Worm (Caenorhabditis elegans): ENCODE results near the gene Y41C4A.12.

Y41C4A.12 gene

ce11 chrIII:11689303-11689702 is 37.2 kb downstream of the Y41C4A.12 start (continued):
- TF ChIP-seq hlh-17 (GFP tag; optimal IDR thresholded peaks at IDR 0.05; ENCODE audit: borderline replicate concordance) (no peak), efl-1 (optimal IDR thresholded peaks at IDR 0.05) (peak; percentile 29 to 41), efl-1 (GFP tag; optimal IDR thresholded peaks at IDR 0.05 in 1 of 2) (peak; percentile 18 to 94), xbp-1 (tag; optimal IDR thresholded peaks at IDR 0.05) (peak; percentile 33), Y116A8C.19 (tag; optimal IDR thresholded peaks at IDR 0.05; ENCODE audit: borderline replicate concordance) (no peak), F16B12.6 (tag; optimal IDR thresholded peaks at IDR 0.05) (no peak), C16A3.4 (tag; optimal IDR thresholded peaks at IDR 0.05) (peak; percentile 61)

DNA sequence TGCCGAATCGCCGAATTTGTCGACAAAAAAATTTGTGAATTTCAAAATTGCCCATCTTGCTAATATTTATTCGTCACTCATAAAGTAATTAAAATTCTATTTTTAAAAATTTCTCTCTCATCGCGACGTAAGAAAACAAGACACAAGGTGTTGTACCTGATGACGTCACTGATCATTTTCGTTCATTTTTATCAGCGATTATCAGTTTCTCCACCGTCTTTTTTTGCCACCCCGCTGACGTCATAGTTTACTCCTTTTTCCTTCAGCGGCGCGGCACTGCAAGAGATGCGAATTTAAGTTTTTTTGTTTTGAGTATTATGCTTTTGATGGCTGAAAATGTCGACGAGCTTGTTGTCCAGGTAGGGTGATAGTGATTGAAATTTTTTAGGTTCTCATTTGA is 41.7 kb downstream of the Y41C4A.12 start:
- TF ChIP-seq elt-3 (tag; optimal IDR thresholded peaks at IDR 0.05) = peak in 1 of 6 experiments; percentile 29
- TF ChIP-seq dsc-1 (tag; optimal IDR thresholded peaks at IDR 0.05) = peak; percentile 39
- peak; percentile 22 for TF ChIP-seq fkh-8 (tag; optimal IDR thresholded peaks at IDR 0.05)
- TF ChIP-seq jun-1 (tag; optimal IDR thresholded peaks at IDR 0.05) = no peak
- TF ChIP-seq ceh-63 (GFP tag; optimal IDR thresholded peaks at IDR 0.05) = no peak
- peak; percentile 9 for TF ChIP-seq snu-23 (GFP tag; optimal IDR thresholded peaks at IDR 0.05)
- peak; percentile 5 for TF ChIP-seq nhr-90 (tag; optimal IDR thresholded peaks at IDR 0.05; ENCODE audit: poor library complexity)
- TF ChIP-seq mab-9 (GFP tag; IDR thresholded peaks at IDR 0.05) = no peak
- TF ChIP-seq nhr-20 (tag; optimal IDR thresholded peaks at IDR 0.05) = peak; percentile 24
- TF ChIP-seq lin-14 (GFP tag; optimal IDR thresholded peaks at IDR 0.05) = peak; percentile 37
- peak in 1 of 2 experiments; percentile 1 for TF ChIP-seq lsy-2 (tag; optimal IDR thresholded peaks at IDR 0.05)
- TF ChIP-seq blmp-1 (tag; optimal IDR thresholded peaks at IDR 0.05) = peak; percentile 29
- no peak for TF ChIP-seq hlh-4 (tag; optimal IDR thresholded peaks at IDR 0.05)
- peak; percentile 71 for TF ChIP-seq elt-2 (tag; optimal IDR thresholded peaks at IDR 0.05)
- TF ChIP-seq nhr-77 (tag; optimal IDR thresholded peaks at IDR 0.05) = peak; percentile 3
- TF ChIP-seq lin-35 (GFP tag; optimal IDR thresholded peaks at IDR 0.05) = peak in 1 of 2 experiments; percentile 49
- peak; percentile 60 for TF ChIP-seq nhr-85 (tag)
- peak; percentile 37 for TF ChIP-seq nhr-71 (tag; optimal IDR thresholded peaks at IDR 0.05)
- TF ChIP-seq C34B4.2 (tag; optimal IDR thresholded peaks at IDR 0.05) = no peak
- no peak for TF ChIP-seq pax-3 (tag; optimal IDR thresholded peaks at IDR 0.05)

- TF ChIP-seq fkh-8 (tag; optimal IDR thresholded peaks at IDR 0.05) = peak; percentile 11
- no peak for TF ChIP-seq lin-15B (tag; optimal IDR thresholded peaks at IDR 0.05)
- no peak for TF ChIP-seq fkh-10 (GFP tag; optimal IDR thresholded peaks at IDR 0.05)
- no peak for TF ChIP-seq nhr-90 (tag; optimal IDR thresholded peaks at IDR 0.05; ENCODE audit: poor library complexity)
- TF ChIP-seq unc-130 (tag; optimal IDR thresholded peaks at IDR 0.05) = no peak
- no peak for TF ChIP-seq lin-14 (GFP tag; optimal IDR thresholded peaks at IDR 0.05)
- no peak for TF ChIP-seq efl-1 (optimal IDR thresholded peaks at IDR 0.05)
- no peak for TF ChIP-seq efl-1 (GFP tag; optimal IDR thresholded peaks at IDR 0.05 in 1 of 2)
- no peak for TF ChIP-seq F16B12.6 (tag; optimal IDR thresholded peaks at IDR 0.05)
Measured at ce11 chrIII:11683790-11684189, 42.7 kb downstream of the Y41C4A.12 start.

DNA sequence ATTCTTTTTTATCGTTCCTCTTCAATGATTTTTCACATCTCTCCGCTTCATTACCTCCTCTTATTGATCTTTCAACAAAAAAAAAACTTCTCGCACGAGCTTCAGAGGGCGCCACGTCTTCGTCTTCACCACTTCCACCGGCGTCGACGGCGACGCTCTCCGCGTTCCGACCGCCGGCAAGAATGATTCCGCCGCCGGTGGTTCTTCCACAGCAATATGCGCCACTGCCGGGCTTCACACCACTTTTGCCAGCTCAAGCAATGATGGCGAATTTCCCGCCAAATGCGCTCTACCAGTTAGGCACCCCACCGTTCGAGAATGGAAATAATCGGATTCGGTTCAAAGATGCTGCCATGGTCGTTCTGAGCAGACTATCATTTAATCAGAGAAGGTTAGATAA is 43.5 kb downstream of the Y41C4A.12 start:
- no peak for TF ChIP-seq nhr-19 (GFP tag; conservative IDR thresholded peaks at IDR 0.05)
- no peak for TF ChIP-seq sox-4 (tag; optimal IDR thresholded peaks at IDR 0.05)
- no peak for TF ChIP-seq efl-1 (optimal IDR thresholded peaks at IDR 0.05)
- TF ChIP-seq efl-1 (GFP tag; optimal IDR thresholded peaks at IDR 0.05 in 1 of 2) = peak in 1 of 2 experiments; percentile 17
- TF ChIP-seq C16A3.4 (tag; optimal IDR thresholded peaks at IDR 0.05) = no peak

DNA sequence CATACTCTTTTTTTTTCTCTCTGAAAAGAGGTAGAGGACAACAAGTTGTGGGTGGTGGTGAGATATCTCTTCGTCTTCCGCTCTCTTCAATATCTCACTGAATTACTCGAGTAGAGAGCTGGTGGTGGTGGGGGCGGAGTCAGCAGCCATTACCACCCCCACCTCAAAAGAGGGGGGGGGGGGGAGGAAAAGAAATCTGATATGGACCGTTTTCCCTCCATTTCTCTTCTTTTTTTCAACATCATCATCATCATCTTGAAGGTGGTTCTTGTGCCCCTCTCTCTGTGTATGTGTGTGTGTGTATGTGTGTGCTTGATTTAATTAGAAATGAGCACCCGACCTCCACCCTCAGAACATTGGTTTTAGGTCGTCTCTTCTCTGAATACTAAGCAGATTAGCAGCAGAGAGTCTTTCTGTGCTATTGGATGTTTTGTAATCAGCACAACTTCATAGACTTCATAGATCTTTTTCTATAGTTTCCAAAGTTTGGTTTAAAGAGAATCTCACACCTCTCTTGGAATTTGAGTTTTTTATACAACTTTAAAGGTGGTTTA is 45.0 kb downstream of the Y41C4A.12 start:
- TF ChIP-seq alr-1 (tag; optimal IDR thresholded peaks at IDR 0.05; ENCODE audit: borderline replicate concordance) (no peak), Y116A8C.19 (tag; optimal IDR thresholded peaks at IDR 0.05; ENCODE audit: borderline replicate concordance) (no peak), snpc-4 (tag; optimal IDR thresholded peaks at IDR 0.05) (no peak), efl-1 (optimal IDR thresholded peaks at IDR 0.05) (no peak), efl-1 (GFP tag; optimal IDR thresholded peaks at IDR 0.05 in 1 of 2) (no peak), nhr-237 (tag; optimal IDR thresholded peaks at IDR 0.05) (no peak), egl-13 (tag; optimal IDR thresholded peaks at IDR 0.05) (peak; percentile 16), C34B4.2 (tag; optimal IDR thresholded peaks at IDR 0.05) (no peak), nhr-11 (tag; optimal IDR thresholded peaks at IDR 0.05) (no peak), lir-3 (tag; optimal IDR thresholded peaks at IDR 0.05; ENCODE audit: poor library complexity) (no peak), efl-3 (GFP tag; optimal IDR thresholded peaks at IDR 0.05) (no peak), lsy-2 (tag; optimal IDR thresholded peaks at IDR 0.05) (peak in 1 of 2 experiments; percentile 11), swsn-7 (tag; optimal IDR thresholded peaks at IDR 0.05) (no peak), fkh-8 (tag; optimal IDR thresholded peaks at IDR 0.05) (peak; percentile 67), mep-1 (tag; optimal IDR thresholded peaks at IDR 0.05) (no peak), lin-14 (GFP tag; optimal IDR thresholded peaks at IDR 0.05) (peak; percentile 84), nhr-71 (tag; optimal IDR thresholded peaks at IDR 0.05) (no peak), hlh-17 (GFP tag; optimal IDR thresholded peaks at IDR 0.05; ENCODE audit: borderline replicate concordance) (no peak), unc-30 (tag; optimal IDR thresholded peaks at IDR 0.05) (no peak), tlp-1 (tag; optimal IDR thresholded peaks at IDR 0.05) (no peak)

Data from whole organism, L1 larva.